Fruit fly (Drosophila melanogaster) S2 (cell line): ENCODE data around the gene CG33721.

Experiments used
- CG8478 ChIP-seq: fragments of >200 bp; optimal IDR thresholded peaks from 2 replicates; lab custom pipeline; 2018
- CTCF ChIP-seq, 2 experiments: fragments of >200 bp; optimal IDR thresholded peaks; 2 replicates each; lab custom pipeline; 2018

DNA sequence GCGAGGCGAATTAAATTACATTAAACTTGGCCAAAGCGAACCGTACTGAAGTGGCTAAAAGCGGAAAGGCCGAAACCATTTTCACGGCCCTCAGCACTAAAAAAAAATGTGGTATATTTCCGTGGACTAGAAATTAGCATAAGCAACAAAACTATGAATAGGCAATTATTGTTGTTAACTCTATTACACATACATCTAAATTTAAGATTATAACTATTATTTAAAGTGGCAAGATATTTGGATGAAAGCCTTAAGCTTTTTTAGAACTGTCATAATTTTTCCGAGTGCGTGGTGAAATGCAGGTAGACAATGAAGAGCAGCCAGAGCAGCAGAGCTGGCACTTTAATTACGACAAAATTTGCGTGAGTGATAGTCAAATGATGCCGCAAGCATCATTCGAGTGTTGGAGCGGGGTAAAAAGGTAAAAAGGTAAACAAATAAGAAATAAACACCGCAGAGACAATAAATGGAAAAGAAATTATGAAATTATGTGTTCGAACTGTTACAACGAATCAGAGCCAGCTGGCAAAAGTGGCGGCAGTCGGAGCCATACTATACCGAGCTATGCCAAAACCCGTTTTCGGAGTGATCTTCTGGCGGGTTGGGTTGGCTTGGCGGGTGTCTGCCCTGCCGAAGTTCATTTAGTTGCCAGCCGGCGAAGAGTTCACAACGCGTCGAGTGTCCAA lies 2.1 kb upstream of the CG33721 start, which contains the start of gene CG7080:
- no peak for TF ChIP-seq CG8478
- TF ChIP-seq CTCF (optimal IDR thresholded peaks at IDR 0.05; lab: Kevin White, UChicago): no peak
